Worm (Caenorhabditis elegans): Measurements from ENCODE around the gene T01G1.4.
"Not testable (repeated sequence)": the region's sequence is repeated elsewhere in the genome, so short reads cannot be mapped to it uniquely, and the experiment has no call there.

The T01G1.4 gene

ce11 chrIV:11401482-11401881 is 40.2 kb upstream of the T01G1.4 start (continued):
- no peak for TF ChIP-seq Y22D7AL.16 (tag; optimal IDR thresholded peaks at IDR 0.05)
- no peak for TF ChIP-seq zip-5 (tag; optimal IDR thresholded peaks at IDR 0.05)
- no peak for TF ChIP-seq hlh-15 (tag; optimal IDR thresholded peaks at IDR 0.05)
- no peak for TF ChIP-seq lin-11 (tag; optimal IDR thresholded peaks at IDR 0.05)

- not testable (repeated sequence) for TF ChIP-seq unc-42 (tag; optimal IDR thresholded peaks at IDR 0.05); odd-2 (tag; optimal IDR thresholded peaks at IDR 0.05); hlh-13 (GFP tag; optimal IDR thresholded peaks at IDR 0.05)
Observed at ce11 chrIV:11398267-11398825, 37.0 kb upstream of the T01G1.4 start, which contains the start of gene dsl-6. Gene dsl-6, minus strand, starts transcription at chrIV:11398317.

ce11 chrIV:11394243-11394642 is 32.9 kb upstream of the T01G1.4 start, which contains the start of gene tag-89:
Gene tag-89, plus strand, starts transcription at chrIV:11394543.
- TF ChIP-seq K09A11.1 (tag; optimal IDR thresholded peaks at IDR 0.05; ENCODE audit: insufficient read depth) (no peak), dve-1 (tag; optimal IDR thresholded peaks at IDR 0.05) (no peak), unc-86 (tag; optimal IDR thresholded peaks at IDR 0.05) (no peak), che-1 (tag; optimal IDR thresholded peaks at IDR 0.05) (no peak), elt-4 (tag; optimal IDR thresholded peaks at IDR 0.05) (no peak), ceh-6 (GFP tag; optimal IDR thresholded peaks at IDR 0.05) (no peak), odd-2 (tag; optimal IDR thresholded peaks at IDR 0.05) (no peak), tbx-2 (tag; optimal IDR thresholded peaks at IDR 0.05) (no peak), ref-2 (tag; optimal IDR thresholded peaks at IDR 0.05) (no peak), F13H6.1 (tag; optimal IDR thresholded peaks at IDR 0.05) (no peak), hlh-15 (tag; optimal IDR thresholded peaks at IDR 0.05) (no peak), unc-3 (GFP tag; conservative IDR thresholded peaks at IDR 0.05) (no peak), unc-3 (tag; optimal IDR thresholded peaks at IDR 0.05) (no peak)

ce11 chrIV:11388684-11389083 is 27.4 kb upstream of the T01G1.4 start:
- TF ChIP-seq sox-2 (GFP tag; IDR thresholded peaks at IDR 0.05) = no peak
- TF ChIP-seq zip-5 (tag; optimal IDR thresholded peaks at IDR 0.05) = no peak
- peak; percentile 73 for TF ChIP-seq unc-42 (tag; optimal IDR thresholded peaks at IDR 0.05)
- no peak for TF ChIP-seq ceh-9 (tag; optimal IDR thresholded peaks at IDR 0.05)
- TF ChIP-seq ref-2 (tag; optimal IDR thresholded peaks at IDR 0.05) = no peak
- no peak for TF ChIP-seq tbx-2 (tag; optimal IDR thresholded peaks at IDR 0.05)
- TF ChIP-seq che-1 (tag; optimal IDR thresholded peaks at IDR 0.05) = no peak

ce11 chrIV:11379254-11379653 is 17.9 kb upstream of the T01G1.4 start, which contains the start of gene fbxb-76:
Gene fbxb-76, minus strand, starts transcription at chrIV:11379354.
- TF ChIP-seq pha-4 (tag; optimal IDR thresholded peaks at IDR 0.05) (no peak), lim-6 (tag; optimal IDR thresholded peaks at IDR 0.05) (no peak), fkh-10 (GFP tag; optimal IDR thresholded peaks at IDR 0.05) (no peak), hlh-30 (tag; optimal IDR thresholded peaks at IDR 0.05; ENCODE audit: insufficient read depth) (no peak)

- TF ChIP-seq ceh-31 (tag; optimal IDR thresholded peaks at IDR 0.05) = no peak
- no peak for TF ChIP-seq nhr-11 (tag; optimal IDR thresholded peaks at IDR 0.05)
- TF ChIP-seq npax-4 (tag; optimal IDR thresholded peaks at IDR 0.05) = no peak
- no peak for TF ChIP-seq C08G9.2 (tag; optimal IDR thresholded peaks at IDR 0.05)
- TF ChIP-seq Y22D7AL.16 (tag; optimal IDR thresholded peaks at IDR 0.05) = no peak
- no peak for TF ChIP-seq che-1 (tag; optimal IDR thresholded peaks at IDR 0.05)
- no peak for TF ChIP-seq ceh-34 (tag; optimal IDR thresholded peaks at IDR 0.05)
- no peak for TF ChIP-seq F13H6.1 (tag; optimal IDR thresholded peaks at IDR 0.05)
- no peak for TF ChIP-seq fax-1 (tag; optimal IDR thresholded peaks at IDR 0.05)
- no peak for TF ChIP-seq ceh-9 (tag; optimal IDR thresholded peaks at IDR 0.05)
- TF ChIP-seq fkh-10 (GFP tag; optimal IDR thresholded peaks at IDR 0.05) = no peak
- TF ChIP-seq unc-42 (tag; optimal IDR thresholded peaks at IDR 0.05) = no peak
- no peak for TF ChIP-seq gmeb-2 (tag; optimal IDR thresholded peaks at IDR 0.05)
- no peak for TF ChIP-seq ceh-48 (tag; optimal IDR thresholded peaks at IDR 0.05)
- TF ChIP-seq ceh-30 (tag; optimal IDR thresholded peaks at IDR 0.05) = no peak
- no peak for TF ChIP-seq ref-2 (tag; optimal IDR thresholded peaks at IDR 0.05)
- TF ChIP-seq madf-2 (tag; optimal IDR thresholded peaks at IDR 0.05) = no peak
- TF ChIP-seq ama-1 (optimal IDR thresholded peaks at IDR 0.05) = no peak
Observed at ce11 chrIV:11377439-11377838, 16.1 kb upstream of the T01G1.4 start.
